Worm (Caenorhabditis elegans) whole organism, L2 larva: ENCODE data around the gene str-88.

Experiments used
- C34F6.9 ChIP-seq: fragments of 150-350 bp; optimal IDR thresholded peaks from 2 replicates; lab custom pipeline; 2014; ENCODE audit warnings: missing biosample characterization, missing genetic modification characterization
- F13H6.1 ChIP-seq: sonication (generic microtip); optimal IDR thresholded peaks from 2 replicates; lab custom pipeline; 2016; ENCODE audit warnings: missing genetic modification characterization, missing compliant biosample characterization
- R02D3.7 ChIP-seq: fragments of 150-350 bp; optimal IDR thresholded peaks from 2 replicates; lab custom pipeline; 2014; ENCODE audit warnings: missing biosample characterization, missing genetic modification characterization
- ZK546.5 ChIP-seq: sonication (generic microtip); optimal IDR thresholded peaks from 2 replicates; lab custom pipeline; 2017; ENCODE audit warnings: missing biosample characterization, missing genetic modification characterization
- alr-1 ChIP-seq: fragments of 150-350 bp; optimal IDR thresholded peaks from 2 replicates; lab custom pipeline; 2014; ENCODE audit warnings: missing biosample characterization, missing genetic modification characterization
- aly-2 ChIP-seq: fragments of 150-350 bp; optimal IDR thresholded peaks from 2 replicates; lab custom pipeline; 2014; ENCODE audit warnings: missing biosample characterization, missing genetic modification characterization
- ama-1 ChIP-seq: fragments of 150-350 bp; optimal IDR thresholded peaks from 2 replicates; lab custom pipeline; 2018; ENCODE audit warnings: inconsistent platforms
- blmp-1 ChIP-seq: sonication (generic microtip); optimal IDR thresholded peaks from 2 replicates; lab custom pipeline; 2017; ENCODE audit warnings: missing genetic modification characterization, mild to moderate bottlenecking, missing compliant biosample characterization, antibody characterized with exemption, moderate library complexity; ENCODE audit not compliant: insufficient read depth
- ceh-82 ChIP-seq: fragments of 150-350 bp; optimal IDR thresholded peaks from 2 replicates; lab custom pipeline; 2014; ENCODE audit warnings: missing biosample characterization, missing genetic modification characterization
- crh-2 ChIP-seq: sonication (generic microtip); optimal IDR thresholded peaks from 2 replicates; lab custom pipeline; 2017; ENCODE audit warnings: missing biosample characterization, missing genetic modification characterization
- egl-27 ChIP-seq: sonication (generic microtip); optimal IDR thresholded peaks from 3 replicates; lab custom pipeline; 2017; ENCODE audit warnings: missing biosample characterization, missing genetic modification reagents, missing genetic modification characterization
- elt-1 ChIP-seq: fragments of 150-350 bp; optimal IDR thresholded peaks from 2 replicates; lab custom pipeline; 2014; ENCODE audit warnings: missing biosample characterization, missing genetic modification characterization
- elt-3 ChIP-seq: sonication (generic microtip); optimal IDR thresholded peaks from 2 replicates; lab custom pipeline; 2017; ENCODE audit warnings: missing biosample characterization, missing genetic modification characterization
- lin-11 ChIP-seq: fragments of 150-350 bp; sonication (generic microtip); optimal IDR thresholded peaks from 2 replicates; lab custom pipeline; 2014; ENCODE audit warnings: missing biosample characterization, missing genetic modification characterization, inconsistent platforms, mixed read lengths
- lin-39 ChIP-seq: fragments of 150-350 bp; optimal IDR thresholded peaks from 2 replicates; lab custom pipeline; 2014; ENCODE audit warnings: missing biosample characterization, missing genetic modification reagents, missing genetic modification characterization
- lsy-2 ChIP-seq, 2 experiments: fragments of 150-350 bp in 1 of 2; sonication (generic microtip) in 1 of 2; optimal IDR thresholded peaks; 2 replicates each; lab custom pipeline; 2014 to 2017; ENCODE audit warnings: missing biosample characterization in 2 of 2, missing genetic modification characterization in 2 of 2
- mab-5 ChIP-seq: fragments of 150-350 bp; optimal IDR thresholded peaks from 2 replicates; lab custom pipeline; 2014; ENCODE audit warnings: missing biosample characterization, missing genetic modification characterization
- mbf-1 ChIP-seq: sonication (generic microtip); optimal IDR thresholded peaks from 2 replicates; lab custom pipeline; 2017; ENCODE audit warnings: missing biosample characterization, missing genetic modification characterization
- mdl-1 ChIP-seq, 2 experiments: fragments of 150-350 bp in 1 of 2; sonication (generic microtip) in 1 of 2; optimal IDR thresholded peaks; 2 replicates each; lab custom pipeline; 2017; ENCODE audit warnings: missing biosample characterization in 2 of 2, missing genetic modification characterization in 2 of 2
- nhr-10 ChIP-seq: sonication (generic microtip); optimal IDR thresholded peaks from 2 replicates; lab custom pipeline; 2017; ENCODE audit warnings: missing biosample characterization, missing genetic modification characterization
- nhr-11 ChIP-seq: fragments of 150-350 bp; optimal IDR thresholded peaks from 2 replicates; lab custom pipeline; 2014; ENCODE audit warnings: missing biosample characterization, missing genetic modification characterization
- nhr-129 ChIP-seq: fragments of 150-350 bp; optimal IDR thresholded peaks from 2 replicates; lab custom pipeline; 2014; ENCODE audit warnings: missing biosample characterization, missing genetic modification characterization
- nhr-21 ChIP-seq: fragments of 150-350 bp; optimal IDR thresholded peaks from 2 replicates; lab custom pipeline; 2014; ENCODE audit warnings: missing biosample characterization, missing genetic modification characterization
- nhr-237 ChIP-seq: fragments of 150-350 bp; optimal IDR thresholded peaks from 2 replicates; lab custom pipeline; 2014; ENCODE audit warnings: missing biosample characterization, missing genetic modification characterization
- nhr-25 ChIP-seq: fragments of 150-350 bp; sonication (generic microtip); optimal IDR thresholded peaks from 3 replicates; lab custom pipeline; 2014; ENCODE audit warnings: missing biosample characterization, missing genetic modification characterization
- nhr-6 ChIP-seq: fragments of 150-350 bp; optimal IDR thresholded peaks from 2 replicates; lab custom pipeline; 2014; ENCODE audit warnings: missing biosample characterization, missing genetic modification characterization
- nhr-77 ChIP-seq: fragments of 150-350 bp; optimal IDR thresholded peaks from 2 replicates; lab custom pipeline; 2014; ENCODE audit warnings: missing biosample characterization, missing genetic modification characterization
- sem-4 ChIP-seq: fragments of 150-350 bp; optimal IDR thresholded peaks from 2 replicates; lab custom pipeline; 2014; ENCODE audit warnings: missing biosample characterization, missing genetic modification reagents, missing genetic modification characterization
- sma-3 ChIP-seq: sonication (generic microtip); optimal IDR thresholded peaks from 2 replicates; lab custom pipeline; 2016; ENCODE audit warnings: missing genetic modification reagents, missing genetic modification characterization, missing compliant biosample characterization
- snpc-4 ChIP-seq: fragments of 150-350 bp; optimal IDR thresholded peaks from 2 replicates; lab custom pipeline; 2014; ENCODE audit warnings: missing biosample characterization, missing genetic modification characterization
- unc-39 ChIP-seq: fragments of 150-350 bp; optimal IDR thresholded peaks from 2 replicates; lab custom pipeline; 2014; ENCODE audit warnings: missing biosample characterization, missing genetic modification characterization
- unc-55 ChIP-seq: fragments of 150-350 bp; sonication (generic microtip); optimal IDR thresholded peaks from 3 replicates; lab custom pipeline; 2014; ENCODE audit warnings: missing biosample characterization, missing genetic modification reagents, missing genetic modification characterization
- unc-62 ChIP-seq: fragments of 150-350 bp; optimal IDR thresholded peaks from 2 replicates; lab custom pipeline; 2014; ENCODE audit warnings: missing biosample characterization, missing genetic modification reagents, missing genetic modification characterization
- zag-1 ChIP-seq: fragments of 150-350 bp; optimal IDR thresholded peaks from 2 replicates; lab custom pipeline; 2014; ENCODE audit warnings: missing biosample characterization, missing genetic modification characterization
- ztf-11 ChIP-seq: sonication (generic microtip); optimal IDR thresholded peaks from 2 replicates; lab custom pipeline; 2017; ENCODE audit warnings: missing biosample characterization, missing genetic modification characterization
- ztf-4 ChIP-seq: fragments of 150-350 bp; optimal IDR thresholded peaks from 2 replicates; lab custom pipeline; 2014; ENCODE audit warnings: missing biosample characterization, missing genetic modification characterization

Gene str-88

DNA sequence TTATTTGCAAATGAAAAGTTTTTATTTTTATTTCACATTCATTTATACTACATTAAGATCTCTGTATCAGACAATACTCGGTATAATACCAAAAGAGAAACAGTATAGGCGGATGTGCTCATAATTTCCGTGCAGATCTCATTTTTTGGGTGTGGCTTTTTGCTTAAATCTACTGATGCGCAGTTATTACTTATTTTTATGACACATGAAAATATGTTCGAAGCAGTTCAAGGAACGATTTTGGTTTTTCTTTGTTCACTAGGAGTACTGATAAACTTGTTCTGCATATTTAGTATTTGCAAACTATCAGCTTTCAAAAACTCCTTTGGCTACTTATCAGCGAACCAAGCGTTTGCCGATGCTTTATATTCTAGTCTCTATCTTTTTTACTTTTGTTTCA, 31.3 kb downstream of the str-88 start, which contains the start of gene srx-58:
TSS of gene srx-58 (plus strand) at position 301 of the 400 bp plus-strand sequence.
- TF ChIP-seq ceh-82 (tag; lab: Kevin White, UChicago) (no peak), nhr-237 (tag; lab: Kevin White, UChicago) (no peak), lin-11 (tag; lab: Kevin White, UChicago) (no peak), ZK546.5 (tag; lab: Kevin White, UChicago) (no peak), nhr-77 (tag; lab: Kevin White, UChicago) (no peak), elt-3 (tag; lab: Kevin White, UChicago) (no peak), ztf-11 (no peak), alr-1 (tag; lab: Kevin White, UChicago) (no peak), nhr-21 (tag; lab: Kevin White, UChicago) (no peak), crh-2 (tag; lab: Kevin White, UChicago) (no peak), sem-4 (tag; lab: Kevin White, UChicago) (no peak), aly-2 (tag; lab: Kevin White, UChicago) (no peak), zag-1 (tag; lab: Kevin White, UChicago) (no peak), elt-1 (no peak), unc-39 (tag; lab: Kevin White, UChicago) (no peak), nhr-25 (no peak), unc-62 (GFP tag; lab: Kevin White, UChicago) (no peak)

ce11 chrV:15350615-15351014, 33.0 kb downstream of the str-88 start, which contains the start of gene clec-231:
TSS of gene clec-231 (minus strand) at chrV:15350715.
- TF ChIP-seq zag-1 (tag; lab: Kevin White, UChicago) (no peak), nhr-129 (tag; lab: Kevin White, UChicago) (no peak)
- TF ChIP-seq, all 48 proteins: peak for 0

ce11 chrV:15349044-15349443, 34.6 kb downstream of the str-88 start, which contains the start of gene clec-230:
TSS of gene clec-230 (minus strand) at chrV:15349144.
- no peak for TF ChIP-seq snpc-4
- no peak for TF ChIP-seq ztf-4 (tag; lab: Kevin White, UChicago)
- TF ChIP-seq mbf-1 (tag; lab: Kevin White, UChicago): no peak
- no peak for TF ChIP-seq ama-1
- TF ChIP-seq mab-5 (tag; lab: Kevin White, UChicago): no peak
- no peak for TF ChIP-seq sma-3
- TF ChIP-seq nhr-6 (tag; lab: Kevin White, UChicago): no peak
- no peak for TF ChIP-seq nhr-129 (tag; lab: Kevin White, UChicago)
- no peak for TF ChIP-seq ceh-82 (tag; lab: Kevin White, UChicago)
- no peak for TF ChIP-seq egl-27 (tag; lab: Kevin White, UChicago)
- no peak for TF ChIP-seq unc-55 (GFP tag; lab: Kevin White, UChicago)
- no peak for TF ChIP-seq F13H6.1 (tag; lab: Kevin White, UChicago)
- no peak for TF ChIP-seq nhr-10 (tag; lab: Kevin White, UChicago)
- no peak for TF ChIP-seq sem-4 (tag; lab: Kevin White, UChicago)
- no peak for TF ChIP-seq mdl-1 (tag; optimal IDR thresholded peaks at IDR 0.05; lab: Kevin White, UChicago)
- no peak for TF ChIP-seq aly-2 (tag; lab: Kevin White, UChicago)
- TF ChIP-seq unc-62 (GFP tag; lab: Kevin White, UChicago): no peak
- TF ChIP-seq R02D3.7 (tag; lab: Kevin White, UChicago): no peak
- TF ChIP-seq ztf-11: no peak

DNA sequence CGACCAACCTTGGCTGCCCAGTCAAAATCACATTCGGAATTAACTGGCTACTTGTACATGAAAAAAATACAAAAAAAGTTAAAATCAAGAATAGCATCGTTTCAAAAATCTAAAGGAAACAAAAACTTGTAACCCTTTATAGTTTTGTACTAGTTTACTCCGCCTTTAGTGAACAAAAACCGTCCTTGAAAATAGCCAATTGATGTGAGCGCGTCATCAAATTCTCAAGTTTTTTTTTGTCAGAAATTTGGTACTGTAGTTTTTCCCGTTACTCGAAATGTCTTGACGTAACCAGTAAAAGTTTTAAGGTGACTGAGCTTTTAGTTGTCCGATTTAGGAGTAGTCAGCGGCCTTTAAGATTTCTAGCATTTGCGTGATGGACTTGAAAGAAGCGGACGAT, 36.3 kb downstream of the str-88 start, which contains the start of gene C29F3.3:
TSS of gene C29F3.3 (minus strand) at position 101 of the 400 bp plus-strand sequence.
- TF ChIP-seq R02D3.7 (tag; lab: Kevin White, UChicago) (no peak), elt-3 (tag; lab: Kevin White, UChicago) (no peak), elt-1 (no peak), lsy-2 (tag; optimal IDR thresholded peaks at IDR 0.05; lab: Kevin White, UChicago) (no peak), C34F6.9 (tag; lab: Kevin White, UChicago) (no peak), nhr-11 (tag; lab: Kevin White, UChicago) (no peak), nhr-21 (tag; lab: Kevin White, UChicago) (no peak), blmp-1 (tag; lab: Kevin White, UChicago) (no peak), lin-39 (tag; lab: Kevin White, UChicago) (no peak)
